Fruit fly (Drosophila melanogaster): ENCODE measurements around the gene CG15199.

Gene CG15199

dm6 chrX:11108148-11108844 is 33.3 kb downstream of the CG15199 start, which contains the start of gene Hsp60A:
TSS of gene Hsp60A (plus strand) at chrX:11108482.
- peak; percentile 30 for TF ChIP-seq CG32006 (GFP tag; optimal IDR thresholded peaks at IDR 0.05)
- TF ChIP-seq CG16779 (tag; optimal IDR thresholded peaks at IDR 0.05): no peak
- no peak for TF ChIP-seq Eip75B (GFP tag; optimal IDR thresholded peaks at IDR 0.05)
- peak; percentile 16 for TF ChIP-seq CG10669 (GFP tag; optimal IDR thresholded peaks at IDR 0.05)
- peak; percentile 45 for TF ChIP-seq Ets21C (GFP tag; optimal IDR thresholded peaks at IDR 0.05)
- TF ChIP-seq CG15336 (GFP tag; IDR thresholded peaks at IDR 0.05): no peak
- TF ChIP-seq CG10631 (GFP tag; optimal IDR thresholded peaks at IDR 0.05): peak; percentile 42
- no peak for TF ChIP-seq CG9139 (GFP tag; optimal IDR thresholded peaks at IDR 0.05)
- no peak for TF ChIP-seq Lpt (GFP tag; optimal IDR thresholded peaks at IDR 0.05)
- TF ChIP-seq fkh (GFP tag; optimal IDR thresholded peaks at IDR 0.05): no peak
- no peak for TF ChIP-seq dac (GFP tag; optimal IDR thresholded peaks at IDR 0.05)
- peak; percentile 53 for TF ChIP-seq OdsH (GFP tag; optimal IDR thresholded peaks at IDR 0.05)
- no peak for TF ChIP-seq net (GFP tag; optimal IDR thresholded peaks at IDR 0.05)
- TF ChIP-seq salr (GFP tag; optimal IDR thresholded peaks at IDR 0.05): peak in 1 of 2 experiments; percentile 31
- TF ChIP-seq Eip93F (GFP tag; optimal IDR thresholded peaks at IDR 0.05): peak; percentile 48
- no peak for TF ChIP-seq Hr38 (GFP tag; optimal IDR thresholded peaks at IDR 0.05)
- peak; percentile 46 for TF ChIP-seq CG3919 (GFP tag; optimal IDR thresholded peaks at IDR 0.05)
- TF ChIP-seq CG6276 (GFP tag; optimal IDR thresholded peaks at IDR 0.05): no peak
- peak; percentile 2 for TF ChIP-seq CG8632 (GFP tag; optimal IDR thresholded peaks at IDR 0.05)
- TF ChIP-seq Hr4 (GFP tag; optimal IDR thresholded peaks at IDR 0.05): peak; percentile 31
- peak; percentile 64 for TF ChIP-seq pdm3 (GFP tag; optimal IDR thresholded peaks at IDR 0.05)
- peak; percentile 26 for TF ChIP-seq Sox14 (GFP tag; optimal IDR thresholded peaks at IDR 0.05)
- TF ChIP-seq achi (GFP tag; optimal IDR thresholded peaks at IDR 0.05): peak; percentile 52
- no peak for TF ChIP-seq Blimp-1 (GFP tag; optimal IDR thresholded peaks at IDR 0.05)
- TF ChIP-seq lz (GFP tag; optimal IDR thresholded peaks at IDR 0.05): peak; percentile 45
- peak; percentile 50 for TF ChIP-seq Smox (GFP tag; optimal IDR thresholded peaks at IDR 0.05)
- no peak for TF ChIP-seq CG11762 (GFP tag; optimal IDR thresholded peaks at IDR 0.05; ENCODE audit: insufficient read depth)
- no peak for TF ChIP-seq CG11294 (GFP tag; IDR thresholded peaks at IDR 0.05)
- peak; percentile 14 for TF ChIP-seq Sox15 (GFP tag; optimal IDR thresholded peaks at IDR 0.05)
- peak; percentile 97 for TF ChIP-seq vri (GFP tag; optimal IDR thresholded peaks at IDR 0.05)
- TF ChIP-seq ss (GFP tag; optimal IDR thresholded peaks at IDR 0.05): no peak
- TF ChIP-seq CG4318 (GFP tag; optimal IDR thresholded peaks at IDR 0.05): peak; percentile 20
- TF ChIP-seq eg (GFP tag; IDR thresholded peaks at IDR 0.05): peak; percentile 53; the same call in 2 of the 3 replicates
- TF ChIP-seq Sox102F (GFP tag; optimal IDR thresholded peaks at IDR 0.05): no peak
- peak; percentile 54 for TF ChIP-seq Met (GFP tag; optimal IDR thresholded peaks at IDR 0.05)
- TF ChIP-seq topi (GFP tag; optimal IDR thresholded peaks at IDR 0.05): peak; percentile 35
- peak; percentile 54 for TF ChIP-seq esn (GFP tag; optimal IDR thresholded peaks at IDR 0.05)
- TF ChIP-seq cyc (GFP tag; optimal IDR thresholded peaks at IDR 0.05): peak; percentile 15
- TF ChIP-seq dsx (GFP tag; optimal IDR thresholded peaks at IDR 0.05; ENCODE audit: poor library complexity, severe bottlenecking): no peak
- TF ChIP-seq CG6163 (GFP tag; IDR thresholded peaks at IDR 0.05): 0 out of 3 replicates have a peak, but pooled peaks have one; percentile 27
- TF ChIP-seq Gug (GFP tag; IDR thresholded peaks at IDR 0.05): 0 out of 2 replicates have a peak, but pooled peaks have one; percentile 15
- no peak for TF ChIP-seq CG7368 (GFP tag; optimal IDR thresholded peaks at IDR 0.05)
- TF ChIP-seq svp (GFP tag): peak; percentile 84
- TF ChIP-seq CG3032 (tag; optimal IDR thresholded peaks at IDR 0.05): peak; percentile 42
- TF ChIP-seq CG34406 (GFP tag; optimal IDR thresholded peaks at IDR 0.05): peak; percentile 18
- TF ChIP-seq Eip78C (GFP tag): peak; percentile 78
- TF ChIP-seq Ets96B (tag; optimal IDR thresholded peaks at IDR 0.05): peak; percentile 52
- peak; percentile 58 for TF ChIP-seq acj6 (GFP tag; optimal IDR thresholded peaks at IDR 0.05)
- no peak for TF ChIP-seq spab (GFP tag; optimal IDR thresholded peaks at IDR 0.05)
- peak; percentile 35 for TF ChIP-seq Hr39 (GFP tag; optimal IDR thresholded peaks at IDR 0.05)
- TF ChIP-seq CG6854 (GFP tag; optimal IDR thresholded peaks at IDR 0.05): peak; percentile 34
